Fruit fly (Drosophila melanogaster) whole organism, embryonic: Measurements from ENCODE around the gene CG5715.

Experiments used
- CG34422 ChIP-seq: fragments of 200-800 bp; sonication (Bioruptor generic); IDR thresholded peaks from 3 replicates; pipeline ENCODE4 v1.3.6; 2022; ENCODE audit warnings: missing biosample characterization, missing genetic modification characterization
- E2f1 ChIP-seq: fragments of 200-800 bp; sonication (Bioruptor generic); IDR thresholded peaks from 2 replicates; pipeline ENCODE4 v1.3.6; 2022; ENCODE audit warnings: missing biosample characterization, missing genetic modification characterization
- dmrt11E ChIP-seq: fragments of 200-800 bp; sonication (Bioruptor generic); optimal IDR thresholded peaks from 3 replicates; lab custom pipeline; 2018; ENCODE audit warnings: missing biosample characterization, mild to moderate bottlenecking, missing genetic modification characterization, moderate library complexity

DNA sequence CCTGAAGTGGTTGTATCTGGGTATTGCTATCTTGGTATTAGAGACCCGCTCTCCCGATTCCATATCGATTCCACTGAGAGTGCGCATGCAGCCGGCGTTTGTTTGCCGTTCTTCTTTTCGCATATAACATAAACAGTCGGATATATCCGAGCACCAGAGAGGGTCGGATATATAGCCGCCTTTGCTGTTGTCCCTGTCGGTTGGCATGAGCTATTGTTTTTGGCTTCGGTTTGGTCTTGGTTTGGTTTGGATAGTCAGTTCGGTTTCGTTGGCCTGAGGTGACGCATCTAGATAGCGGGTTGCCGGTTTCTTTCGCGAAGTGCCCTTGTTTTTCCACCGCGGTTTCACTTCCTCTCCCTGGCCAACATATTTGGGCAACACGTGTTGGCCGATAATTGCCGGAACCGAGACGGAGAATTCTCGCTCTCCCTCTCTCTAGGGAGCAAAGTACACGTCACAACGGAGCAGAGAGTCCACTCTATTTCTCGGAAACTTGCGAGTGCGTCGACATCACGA lies 21.4 kb downstream of the CG5715 start, which contains the start of gene Orct2:
- peak; percentile 77; the same call in 1 of the 3 replicates for TF ChIP-seq CG34422 (GFP tag; lab: Robert Waterston, UW)
- TF ChIP-seq dmrt11E (tag; lab: Kevin White, UChicago), result no peak
- no peak for TF ChIP-seq E2f1 (GFP tag; lab: Robert Waterston, UW)
